Fruit fly (Drosophila melanogaster): Measurements from ENCODE around the gene CG11317.

CG11317 gene

DNA sequence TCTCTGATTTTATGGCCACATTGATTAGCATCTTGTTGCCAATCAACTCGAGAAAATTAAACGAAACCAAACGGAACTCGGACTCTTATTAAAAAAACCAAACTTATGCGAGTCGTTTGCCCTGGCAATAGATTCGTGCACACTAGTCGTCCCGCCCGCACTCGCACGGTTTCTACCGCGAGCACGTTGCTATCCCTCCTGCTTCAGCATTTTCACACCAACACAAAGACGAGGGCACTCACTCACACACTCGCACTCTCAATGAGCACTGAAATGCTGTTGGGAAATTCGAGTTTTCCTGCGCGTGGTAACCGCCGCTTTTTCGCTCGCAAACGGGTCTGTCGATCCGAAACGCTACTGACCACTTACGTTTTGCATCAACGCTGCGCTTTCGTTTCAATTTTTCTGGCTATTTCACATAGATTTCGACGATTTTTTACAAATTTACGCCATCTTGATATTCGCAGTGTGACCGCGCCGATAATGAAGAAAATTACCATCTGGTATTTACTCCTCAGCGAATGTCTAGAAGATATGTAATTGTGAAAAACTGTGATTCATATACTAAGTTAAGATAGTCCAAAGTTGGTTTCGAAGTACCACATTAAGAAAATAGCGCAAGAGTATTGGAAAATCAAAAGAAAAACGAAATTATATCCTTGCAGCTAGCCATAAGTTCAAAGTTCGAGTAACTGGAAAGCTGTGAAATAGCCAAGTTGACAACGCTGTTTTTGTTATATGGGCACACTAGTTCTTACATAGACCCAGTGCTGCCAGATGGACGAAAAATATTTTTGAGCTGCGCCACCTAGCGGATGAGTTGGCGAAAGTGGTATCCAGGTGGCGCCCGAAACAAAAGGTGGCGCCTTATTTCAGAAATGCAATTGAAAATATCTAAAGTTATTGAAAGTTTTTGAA is 36.2 kb downstream of the CG11317 start, which contains the start of gene dco (continued):
- TF ChIP-seq sob (GFP tag; IDR thresholded peaks at IDR 0.05) = peak; percentile 78
- peak; percentile 40 for TF ChIP-seq Nf-YC (tag; optimal IDR thresholded peaks at IDR 0.05)
- TF ChIP-seq HHEX (GFP tag; optimal IDR thresholded peaks at IDR 0.05) = peak; percentile 67
- TF ChIP-seq CG32767 (GFP tag; IDR thresholded peaks at IDR 0.05) = no peak
- TF ChIP-seq CG6765 (GFP tag; optimal IDR thresholded peaks at IDR 0.05) = peak; percentile 23
- TF ChIP-seq Lhr (GFP tag; optimal IDR thresholded peaks at IDR 0.05) = peak; percentile 95
- no peak for TF ChIP-seq CHES-1-like (GFP tag; optimal IDR thresholded peaks at IDR 0.05)
- peak; percentile 77; the same call in 1 of the 2 replicates for TF ChIP-seq ttk (GFP tag; IDR thresholded peaks at IDR 0.05)
- no peak for TF ChIP-seq CG34376 (GFP tag; optimal IDR thresholded peaks at IDR 0.05)
- TF ChIP-seq eve (GFP tag; optimal IDR thresholded peaks at IDR 0.05) = no peak
- no peak for TF ChIP-seq cas (GFP tag; IDR thresholded peaks at IDR 0.05)
- no peak for TF ChIP-seq zf30C (GFP tag; optimal IDR thresholded peaks at IDR 0.05)
- no peak for TF ChIP-seq fd102C (GFP tag; optimal IDR thresholded peaks at IDR 0.05)
- peak; percentile 81 for TF ChIP-seq Meics (GFP tag; optimal IDR thresholded peaks at IDR 0.05)
- peak; percentile 61 for TF ChIP-seq B-H1 (GFP tag; IDR thresholded peaks at IDR 0.05)
- peak; percentile 95 for TF ChIP-seq slbo (GFP tag; IDR thresholded peaks at IDR 0.05)
- peak; percentile 69 for TF ChIP-seq chm (GFP tag; IDR thresholded peaks at IDR 0.05)
- TF ChIP-seq btn (GFP tag; optimal IDR thresholded peaks at IDR 0.05) = peak; percentile 39
- peak; percentile 72 for TF ChIP-seq lilli (GFP tag; optimal IDR thresholded peaks at IDR 0.05)
- TF ChIP-seq CG6175 (GFP tag; IDR thresholded peaks at IDR 0.05) = peak; percentile 19; the same call in 1 of the 3 replicates
- peak; percentile 60 for TF ChIP-seq grau (tag; optimal IDR thresholded peaks at IDR 0.05)
- TF ChIP-seq nerfin-1 (tag; optimal IDR thresholded peaks at IDR 0.05) = no peak
- TF ChIP-seq Fer2 (tag; optimal IDR thresholded peaks at IDR 0.05) = peak; percentile 14
- TF ChIP-seq dmrt11E (tag; optimal IDR thresholded peaks at IDR 0.05) = peak; percentile 40
- peak; percentile 69; the same call in 1 of the 2 replicates for TF ChIP-seq CG42726 (GFP tag; IDR thresholded peaks at IDR 0.05; ENCODE audit: partially characterized antibody)
- peak; percentile 79 for TF ChIP-seq az2 (GFP tag; optimal IDR thresholded peaks at IDR 0.05)
- peak; percentile 32 for TF ChIP-seq tx (GFP tag; optimal IDR thresholded peaks at IDR 0.05)
- TF ChIP-seq exex (tag; optimal IDR thresholded peaks at IDR 0.05) = no peak
- no peak for TF ChIP-seq CG4282 (GFP tag; optimal IDR thresholded peaks at IDR 0.05)
- peak; percentile 97 for TF ChIP-seq MESR4 (GFP tag; optimal IDR thresholded peaks at IDR 0.05)
- TF ChIP-seq zen (tag; optimal IDR thresholded peaks at IDR 0.05) = peak; percentile 79
- no peak for TF ChIP-seq CG6254 (GFP tag; optimal IDR thresholded peaks at IDR 0.05)
- peak; percentile 87 for TF ChIP-seq dysf (GFP tag; IDR thresholded peaks at IDR 0.05)
- no peak for TF ChIP-seq grn (GFP tag; optimal IDR thresholded peaks at IDR 0.05)
- peak; percentile 88 for TF ChIP-seq Dbx (GFP tag; IDR thresholded peaks at IDR 0.05)
- TF ChIP-seq CG2889 (GFP tag; IDR thresholded peaks at IDR 0.05) = peak; percentile 76; the same call in 1 of the 3 replicates
- TF ChIP-seq Taf1 (GFP tag; IDR thresholded peaks at IDR 0.05) = peak; percentile 63
- peak; percentile 13 for TF ChIP-seq pb (GFP tag; optimal IDR thresholded peaks at IDR 0.05)
- TF ChIP-seq zen2 (GFP tag; IDR thresholded peaks at IDR 0.05; ENCODE audit: partially characterized antibody) = no peak
- no peak for TF ChIP-seq en (GFP tag; optimal IDR thresholded peaks at IDR 0.05)
- no peak for TF ChIP-seq CkIIα-i1 (GFP tag; IDR thresholded peaks at IDR 0.05)
- TF ChIP-seq aop (GFP tag; IDR thresholded peaks at IDR 0.05) = 0 out of 2 replicates have a peak, but pooled peaks have one; percentile 13
- TF ChIP-seq schlank (tag; optimal IDR thresholded peaks at IDR 0.05) = no peak
- peak; percentile 16 for TF ChIP-seq CG6813 (GFP tag; optimal IDR thresholded peaks at IDR 0.05)
- peak; percentile 50 for TF ChIP-seq CG7786 (GFP tag; optimal IDR thresholded peaks at IDR 0.05)
- TF ChIP-seq CG3838 (GFP tag; optimal IDR thresholded peaks at IDR 0.05) = no peak
- peak; percentile 90 for TF ChIP-seq D (optimal IDR thresholded peaks at IDR 0.05)
- no peak for TF ChIP-seq D (GFP tag; optimal IDR thresholded peaks at IDR 0.05)
- TF ChIP-seq Hr51 (GFP tag; optimal IDR thresholded peaks at IDR 0.05) = peak; percentile 22 to 63
